Fruit fly (Drosophila melanogaster): ENCODE measurements around the gene CG45064.

DNA sequence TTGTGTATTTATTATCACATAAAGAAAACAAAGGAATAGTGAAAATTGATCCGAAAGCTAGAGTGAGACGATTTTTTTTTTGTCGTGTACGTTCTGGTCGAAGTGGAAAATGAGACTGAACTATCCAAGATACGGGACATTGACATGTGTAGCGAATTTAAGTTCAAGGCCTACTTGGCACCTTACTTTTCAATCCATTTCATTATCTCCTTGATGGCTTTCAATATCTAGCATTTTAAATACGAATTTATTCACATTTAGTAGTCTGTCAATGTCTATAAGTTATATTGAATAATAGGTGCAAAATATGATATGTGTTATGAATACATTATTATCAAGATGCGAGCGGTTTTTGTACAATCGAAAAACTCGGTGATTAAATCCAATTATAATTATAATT lies 46.5 kb upstream of the CG45064 start, which contains the start of gene CG32591:
- no peak for TF ChIP-seq CG8478 (optimal IDR thresholded peaks at IDR 0.05)
- TF ChIP-seq CTCF (optimal IDR thresholded peaks at IDR 0.05): no peak

Data from S2 (cell line).